Worm (Caenorhabditis elegans) whole organism, L4/young adult: ENCODE measurements around the gene F46B3.9.

Experiments
- W03F9.2 ChIP-seq: fragments of 150-350 bp; optimal IDR thresholded peaks from 2 replicates; lab custom pipeline; 2014; ENCODE audit warnings: missing biosample characterization, missing genetic modification characterization
- dao-5 ChIP-seq: sonication (generic microtip); optimal IDR thresholded peaks from 2 replicates; lab custom pipeline; 2016; ENCODE audit warnings: missing genotype, missing genetic modification characterization, moderate library complexity, missing compliant biosample characterization
- him-1 ChIP-seq: sonication (generic microtip); optimal IDR thresholded peaks from 2 replicates; lab custom pipeline; 2016; ENCODE audit warnings: missing genotype, missing genetic modification reagents, missing genetic modification characterization, missing compliant biosample characterization

DNA sequence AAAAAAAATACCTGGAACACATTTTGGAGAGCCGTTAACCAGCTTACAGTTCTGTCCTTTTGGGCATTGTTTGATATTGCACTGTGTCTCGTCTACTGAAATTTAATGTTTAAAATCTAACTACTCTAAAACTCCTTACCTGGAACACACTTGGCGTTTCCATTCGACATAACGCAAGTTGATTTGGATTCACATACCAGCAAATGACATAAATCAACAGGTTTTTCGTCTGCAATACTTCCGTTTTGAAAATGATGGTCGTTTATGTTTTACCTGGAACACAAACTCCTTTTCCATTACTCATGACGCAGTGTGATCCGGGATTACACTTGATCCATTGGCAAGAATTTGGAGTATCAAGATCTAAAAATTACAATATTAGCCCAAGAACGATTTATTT is 683 bp downstream of the F46B3.9 start:
- TF ChIP-seq dao-5 (tag; lab: Kevin White, UChicago) (no peak), him-1 (tag; lab: Kevin White, UChicago) (no peak), W03F9.2 (tag; lab: Kevin White, UChicago) (no peak)
